Fruit fly (Drosophila melanogaster): ENCODE data around the gene Trs23.

dm6 chr2L:8716383-8716782 lies 30.4 kb downstream of the Trs23 start:
- TF ChIP-seq Mio (GFP tag; optimal IDR thresholded peaks at IDR 0.05) (no peak), Rel (GFP tag; optimal IDR thresholded peaks at IDR 0.05) (no peak), Rel (tag; optimal IDR thresholded peaks at IDR 0.05) (no peak), h (GFP tag; optimal IDR thresholded peaks at IDR 0.05) (no peak), Myc (optimal IDR thresholded peaks at IDR 0.05) (no peak), GATAd (GFP tag; optimal IDR thresholded peaks at IDR 0.05) (no peak), psq (GFP tag; optimal IDR thresholded peaks at IDR 0.05) (no peak)
